Worm (Caenorhabditis elegans): ENCODE results near the gene Y110A2AL.10.

DNA sequence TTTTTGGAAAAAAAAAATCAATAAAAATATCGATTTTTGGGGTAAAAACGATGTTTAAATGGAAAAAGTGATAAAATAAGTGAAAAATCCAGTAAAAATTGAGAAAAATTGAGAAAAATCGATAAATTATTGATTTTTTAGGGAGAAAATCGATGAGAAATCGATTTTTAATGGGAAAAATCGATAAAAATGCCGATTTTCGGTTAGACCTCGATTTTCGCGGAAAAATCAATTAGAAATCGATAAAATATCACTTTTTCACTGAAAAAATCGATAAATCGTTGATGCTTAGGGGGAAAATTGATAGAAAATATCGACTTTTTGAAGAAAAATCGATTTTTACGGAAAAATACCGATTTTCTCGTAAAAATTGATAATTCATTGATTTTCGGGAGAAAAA lies 29.4 kb upstream of the Y110A2AL.10 start:
- TF ChIP-seq ceh-28 (tag; optimal IDR thresholded peaks at IDR 0.05) = peak; percentile 92
- TF ChIP-seq aly-2 (tag; optimal IDR thresholded peaks at IDR 0.05) = no peak
- TF ChIP-seq skn-1 (tag; optimal IDR thresholded peaks at IDR 0.05) = no peak

Data from whole organism, L4 larva.